Worm (Caenorhabditis elegans): Measurements from ENCODE around the gene Y57A10C.1.

Gene Y57A10C.1

DNA sequence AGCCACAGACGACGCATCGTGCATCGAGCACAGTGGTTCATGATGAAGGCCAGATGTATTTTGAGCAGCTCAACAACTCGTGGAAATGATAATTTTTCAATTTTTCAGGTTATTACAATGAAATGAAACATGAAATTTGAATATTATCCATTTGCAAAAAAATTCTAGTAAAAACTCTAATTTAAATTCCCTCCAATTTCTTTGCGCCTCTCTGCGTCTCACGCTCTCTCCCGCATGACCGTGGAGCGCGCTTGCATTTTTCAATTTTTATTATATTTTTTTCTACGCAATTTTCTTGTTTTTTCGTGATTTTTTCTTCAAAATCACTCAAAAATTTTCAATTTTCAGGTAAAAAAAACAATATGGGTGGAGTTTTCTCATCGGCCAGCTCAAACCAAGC, 47.1 kb upstream of the Y57A10C.1 start, which contains the start of gene tag-281:
TSS of gene tag-281 (plus strand) at position 340 of the 400 bp plus-strand sequence.
- TF ChIP-seq D2030.7 (GFP tag; IDR thresholded peaks at IDR 0.05) (peak; percentile 28; the same call in 1 of the 2 replicates), egrh-3 (GFP tag; IDR thresholded peaks at IDR 0.05) (no peak), lir-1 (GFP tag; conservative IDR thresholded peaks at IDR 0.05) (0 out of 2 replicates have a peak, but pooled peaks have one; percentile 14), tbp1 (GFP tag; optimal IDR thresholded peaks at IDR 0.05) (peak; percentile 56), snpc-4 (GFP tag; optimal IDR thresholded peaks at IDR 0.05) (no peak), snpc-4 (tag; optimal IDR thresholded peaks at IDR 0.05) (peak in 3 of 4 experiments; percentile 1 to 60 (median 33)), F33H1.4 (GFP tag; IDR thresholded peaks at IDR 0.05) (peak; percentile 73), dpl-1 (GFP tag; optimal IDR thresholded peaks at IDR 0.05) (peak; percentile 89), attf-3 (GFP tag; conservative IDR thresholded peaks at IDR 0.05) (peak; percentile 38; the same call in 1 of the 2 replicates), efl-1 (GFP tag; optimal IDR thresholded peaks at IDR 0.05) (peak; percentile 87), xnd-1 (tag; optimal IDR thresholded peaks at IDR 0.05) (peak; percentile 52), Y95B8A.8 (GFP tag; IDR thresholded peaks at IDR 0.05) (no peak), hmg-1.2 (GFP tag; IDR thresholded peaks at IDR 0.05) (peak; percentile 100), dox-1 (GFP tag; IDR thresholded peaks at IDR 0.05) (peak; percentile 56; the same call in 1 of the 2 replicates), lin-54 (GFP tag; optimal IDR thresholded peaks at IDR 0.05) (peak; percentile 97), F22D6.2 (tag; optimal IDR thresholded peaks at IDR 0.05) (no peak), rcor-1 (GFP tag; IDR thresholded peaks at IDR 0.05) (peak; percentile 59), lin-40 (tag; optimal IDR thresholded peaks at IDR 0.05) (no peak), Y53G8AR.9 (GFP tag; conservative IDR thresholded peaks at IDR 0.05) (peak; percentile 50; the same call in 1 of the 2 replicates), mcd-1 (GFP tag; IDR thresholded peaks at IDR 0.05) (peak; percentile 98), lsl-1 (GFP tag; optimal IDR thresholded peaks at IDR 0.05) (peak; percentile 66), chd-7 (tag; optimal IDR thresholded peaks at IDR 0.05) (no peak), tlf-1 (GFP tag; optimal IDR thresholded peaks at IDR 0.05) (no peak), snpc-1.1 (tag; optimal IDR thresholded peaks at IDR 0.05; ENCODE audit: insufficient read depth) (peak; percentile 39), attf-5 (GFP tag; optimal IDR thresholded peaks at IDR 0.05) (peak; percentile 73), hsf-1 (GFP tag; IDR thresholded peaks at IDR 0.05) (peak; percentile 53), snpc-1.3 (tag; optimal IDR thresholded peaks at IDR 0.05; ENCODE audit: insufficient read depth) (peak; percentile 38), F49E8.2 (tag; optimal IDR thresholded peaks at IDR 0.05; ENCODE audit: insufficient read depth) (peak; percentile 41), lin-35 (GFP tag; optimal IDR thresholded peaks at IDR 0.05) (peak; percentile 36 to 96 (median 75)), ceh-91 (GFP tag; IDR thresholded peaks at IDR 0.05) (peak; percentile 35; the same call in 1 of the 2 replicates), K12H6.12 (tag; optimal IDR thresholded peaks at IDR 0.05) (peak; percentile 9), madf-6 (GFP tag; IDR thresholded peaks at IDR 0.05) (peak; percentile 79), F52B5.7 (tag; optimal IDR thresholded peaks at IDR 0.05) (no peak), athp-1 (tag; optimal IDR thresholded peaks at IDR 0.05) (peak; percentile 25), K11D2.4 (GFP tag; IDR thresholded peaks at IDR 0.05) (peak; percentile 52; the same call in 1 of the 2 replicates), madf-8 (GFP tag; conservative IDR thresholded peaks at IDR 0.05) (peak; percentile 32; the same call in 1 of the 2 replicates), pha-4 (tag; optimal IDR thresholded peaks at IDR 0.05) (peak; percentile 44), ceh-58 (GFP tag; IDR thresholded peaks at IDR 0.05) (no peak), pbrm-1 (GFP tag; IDR thresholded peaks at IDR 0.05) (peak; percentile 66; the same call in 1 of the 2 replicates)
